Fruit fly (Drosophila melanogaster) whole organism, embryonic: ENCODE data around the gene CG1998.
A peak's percentile ranks its signal among the peaks of the same experiment; 100 is the strongest.

ENCODE experiments used
- Atf3 ChIP-seq: fragments of 200-800 bp; sonication (Bioruptor generic); optimal IDR thresholded peaks from 3 replicates; lab custom pipeline; 2016; ENCODE audit warnings: missing biosample characterization, missing genetic modification characterization
- Atf6 ChIP-seq: fragments of 200-800 bp; sonication (Bioruptor generic); IDR thresholded peaks from 2 replicates; pipeline ENCODE4 v1.3.6; 2022; ENCODE audit warnings: missing biosample characterization, missing genetic modification characterization
- CG10147 ChIP-seq: fragments of 200-800 bp; sonication (Bioruptor generic); optimal IDR thresholded peaks from 2 replicates; lab custom pipeline; 2019; ENCODE audit warnings: missing biosample characterization, mild to moderate bottlenecking, missing genetic modification characterization, moderate library complexity
- CG10565 ChIP-seq: fragments of 200-800 bp; sonication (Bioruptor generic); optimal IDR thresholded peaks from 3 replicates; lab custom pipeline; 2016; ENCODE audit warnings: missing biosample characterization, mild to moderate bottlenecking, missing genetic modification characterization
- CG11560 ChIP-seq: fragments of 200-800 bp; sonication (Bioruptor generic); IDR thresholded peaks from 3 replicates; pipeline ENCODE4 v1.3.6; 2022; ENCODE audit warnings: missing biosample characterization, missing genetic modification characterization
- CG11695 ChIP-seq: fragments of 200-800 bp; sonication (Bioruptor generic); IDR thresholded peaks from 3 replicates; pipeline ENCODE4 v1.3.6; 2022; ENCODE audit warnings: missing biosample characterization, missing genetic modification characterization
- CG12155 ChIP-seq: fragments of 200-800 bp; sonication (Bioruptor generic); optimal IDR thresholded peaks from 3 replicates; lab custom pipeline; 2016; ENCODE audit warnings: missing biosample characterization, missing genetic modification characterization
- CG1647 ChIP-seq: fragments of 200-800 bp; sonication (Bioruptor generic); optimal IDR thresholded peaks from 3 replicates; lab custom pipeline; 2016; ENCODE audit warnings: missing biosample characterization, missing genetic modification characterization
- CG17385 ChIP-seq: fragments of 200-800 bp; sonication (Bioruptor generic); optimal IDR thresholded peaks from 3 replicates; lab custom pipeline; 2018; ENCODE audit warnings: missing biosample characterization, mild to moderate bottlenecking, missing genetic modification characterization
- CG42726 ChIP-seq: fragments of 200-800 bp; sonication (Bioruptor generic); IDR thresholded peaks from 2 replicates; pipeline ENCODE4 v1.3.6; 2022; ENCODE audit warnings: missing biosample characterization, missing genetic modification characterization; ENCODE audit not compliant: partially characterized antibody
- CG43689 ChIP-seq: fragments of 200-800 bp; sonication (Bioruptor generic); IDR thresholded peaks from 2 replicates; pipeline ENCODE4 v1.3.6; 2022; ENCODE audit warnings: missing biosample characterization, missing genetic modification characterization
- CG4820 ChIP-seq: fragments of 200-800 bp; sonication (Bioruptor generic); optimal IDR thresholded peaks from 3 replicates; lab custom pipeline; 2016; ENCODE audit warnings: missing biosample characterization, missing genetic modification characterization
- CG7556 ChIP-seq: fragments of 200-800 bp; sonication (Bioruptor generic); optimal IDR thresholded peaks from 2 replicates; lab custom pipeline; 2017; ENCODE audit warnings: missing biosample characterization, mild to moderate bottlenecking, missing genetic modification characterization
- CG7786 ChIP-seq: fragments of 200-800 bp; sonication (Bioruptor generic); optimal IDR thresholded peaks from 2 replicates; lab custom pipeline; 2016; ENCODE audit warnings: missing biosample characterization, missing genetic modification characterization
- CG8281 ChIP-seq: fragments of 200-800 bp; sonication (Bioruptor generic); optimal IDR thresholded peaks from 2 replicates; lab custom pipeline; 2018; ENCODE audit warnings: missing biosample characterization, mild to moderate bottlenecking, missing genetic modification characterization, moderate library complexity
- CG8924 ChIP-seq: fragments of 200-800 bp; optimal IDR thresholded peaks from 3 replicates; lab custom pipeline; 2019; ENCODE audit warnings: missing biosample characterization, mild to moderate bottlenecking, missing genetic modification characterization, moderate library complexity
- CG9609 ChIP-seq: fragments of 200-800 bp; sonication (Bioruptor generic); optimal IDR thresholded peaks from 3 replicates; lab custom pipeline; 2016; ENCODE audit warnings: missing biosample characterization, missing genetic modification characterization
- CG9727 ChIP-seq: fragments of 200-800 bp; sonication (Bioruptor generic); optimal IDR thresholded peaks from 3 replicates; lab custom pipeline; 2017; ENCODE audit warnings: missing biosample characterization, mild to moderate bottlenecking, missing genetic modification characterization
- Camta ChIP-seq: fragments of 200-800 bp; sonication (Bioruptor generic); optimal IDR thresholded peaks from 2 replicates; lab custom pipeline; 2016; ENCODE audit warnings: missing biosample characterization, missing genetic modification characterization
- Chrac-16 ChIP-seq: fragments of 200-800 bp; sonication (Bioruptor generic); optimal IDR thresholded peaks from 3 replicates; lab custom pipeline; 2016; ENCODE audit warnings: missing biosample characterization, missing genetic modification characterization
- Dip2 ChIP-seq: fragments of 200-800 bp; sonication (Bioruptor generic); IDR thresholded peaks from 2 replicates; pipeline ENCODE4 v1.3.6; 2022; ENCODE audit warnings: missing biosample characterization, missing genetic modification characterization
- Elba2 ChIP-seq: fragments of 200-800 bp; sonication (Bioruptor generic); optimal IDR thresholded peaks from 3 replicates; lab custom pipeline; 2016; ENCODE audit warnings: missing biosample characterization, missing genetic modification characterization
- Ets65A ChIP-seq: fragments of 200-800 bp; sonication (Bioruptor generic); peaks from one replicate; lab custom pipeline; 2016; ENCODE audit warnings: missing biosample characterization, missing genetic modification characterization
- Fer2 ChIP-seq: fragments of 200-800 bp; sonication (Bioruptor generic); optimal IDR thresholded peaks from 2 replicates; lab custom pipeline; 2018; ENCODE audit warnings: missing biosample characterization, mild to moderate bottlenecking, missing genetic modification characterization, moderate library complexity
- Hmr ChIP-seq: fragments of 200-800 bp; sonication (Bioruptor generic); optimal IDR thresholded peaks from 3 replicates; lab custom pipeline; 2017; ENCODE audit warnings: mild to moderate bottlenecking, missing biosample characterization, missing genetic modification reagents, missing genetic modification characterization
- Lhr ChIP-seq: fragments of 200-800 bp; sonication (Bioruptor generic); optimal IDR thresholded peaks from 3 replicates; lab custom pipeline; 2017; ENCODE audit warnings: mild to moderate bottlenecking, missing biosample characterization, missing genetic modification reagents, missing genetic modification characterization
- Pdp1 ChIP-seq, 2 experiments: fragments of 200-800 bp; sonication (Bioruptor generic); optimal IDR thresholded peaks; 3 replicates each; lab custom pipeline; 2016; ENCODE audit warnings: missing biosample characterization in 2 of 2, missing genetic modification characterization in 2 of 2, mild to moderate bottlenecking in 1 of 2, moderate library complexity in 1 of 2
- TFAM ChIP-seq: fragments of 200-800 bp; sonication (Bioruptor generic); optimal IDR thresholded peaks from 2 replicates; lab custom pipeline; 2017; ENCODE audit warnings: missing biosample characterization, missing genetic modification characterization, inconsistent platforms
- bigmax ChIP-seq: fragments of 200-800 bp; sonication (Bioruptor generic); optimal IDR thresholded peaks from 2 replicates; lab custom pipeline; 2018; ENCODE audit warnings: missing biosample characterization, mild to moderate bottlenecking, missing genetic modification characterization
- cad ChIP-seq: fragments of >200 bp; optimal IDR thresholded peaks from 2 replicates; lab custom pipeline; 2017; ENCODE audit warnings: missing biosample characterization, missing genetic modification characterization
- dmrt99B ChIP-seq: fragments of 200-800 bp; sonication (Bioruptor generic); optimal IDR thresholded peaks from 2 replicates; lab custom pipeline; 2018; ENCODE audit warnings: missing biosample characterization, mild to moderate bottlenecking, missing genetic modification characterization, moderate library complexity
- eve ChIP-seq, 2 experiments: fragments of >200 bp; optimal IDR thresholded peaks; 2 replicates each; lab custom pipeline; 2017; ENCODE audit warnings: missing biosample characterization in 2 of 2, missing genetic modification characterization in 2 of 2
- ewg ChIP-seq: fragments of 200-800 bp; sonication (Bioruptor generic); optimal IDR thresholded peaks from 3 replicates; lab custom pipeline; 2017; ENCODE audit warnings: mild to moderate bottlenecking, missing biosample characterization, missing genetic modification reagents, missing genetic modification characterization
- fru ChIP-seq: fragments of >200 bp; optimal IDR thresholded peaks from 2 replicates; lab custom pipeline; 2017
- gem ChIP-seq: fragments of 200-800 bp; sonication (Bioruptor generic); optimal IDR thresholded peaks from 2 replicates; lab custom pipeline; 2019; ENCODE audit warnings: missing biosample characterization, mild to moderate bottlenecking, missing genetic modification characterization, moderate library complexity
- ham ChIP-seq: fragments of 200-800 bp; sonication (Bioruptor generic); IDR thresholded peaks from 2 replicates; pipeline ENCODE4 v1.3.6; 2022; ENCODE audit warnings: missing biosample characterization, missing genetic modification characterization
- hkb ChIP-seq, 2 experiments: fragments of 200-800 bp in 1 of 2; fragments of >200 bp in 1 of 2; sonication (Bioruptor generic) in 1 of 2; IDR thresholded peaks in 1 of 2; optimal IDR thresholded peaks in 1 of 2; 2 replicates each; pipeline versions ENCODE4 v1.3.6 to Lab custom; 2017 to 2022; ENCODE audit warnings: missing biosample characterization in 1 of 2, missing genetic modification characterization in 1 of 2
- ind ChIP-seq: fragments of 200-800 bp; sonication (Bioruptor generic); optimal IDR thresholded peaks from 3 replicates; lab custom pipeline; 2016; ENCODE audit warnings: missing biosample characterization, missing genetic modification characterization
- lab ChIP-seq: fragments of 200-800 bp; sonication (Bioruptor generic); optimal IDR thresholded peaks from 3 replicates; lab custom pipeline; 2017; ENCODE audit warnings: missing biosample characterization, missing genetic modification characterization, mild to moderate bottlenecking, moderate library complexity, missing genetic modification reagents
- lola ChIP-seq, 3 experiments: fragments of >200 bp in 2 of 3; fragments of 200-800 bp in 1 of 3; sonication (Bioruptor generic) in 1 of 3; optimal IDR thresholded peaks; 2 replicates each; lab custom pipeline; 2017 to 2019; ENCODE audit warnings: missing biosample characterization in 3 of 3, missing genetic modification characterization in 3 of 3, mild to moderate bottlenecking in 1 of 3, moderate library complexity in 1 of 3
- nerfin-2 ChIP-seq: fragments of 200-800 bp; sonication (Bioruptor generic); IDR thresholded peaks from 2 replicates; pipeline ENCODE4 v1.3.6; 2022; ENCODE audit warnings: missing biosample characterization, missing genetic modification characterization; ENCODE audit not compliant: partially characterized antibody
- pnt ChIP-seq: fragments of 200-800 bp; sonication (Bioruptor generic); optimal IDR thresholded peaks from 3 replicates; lab custom pipeline; 2016; ENCODE audit warnings: missing biosample characterization, missing genetic modification characterization
- pum ChIP-seq: fragments of 200-800 bp; sonication (Bioruptor generic); optimal IDR thresholded peaks from 2 replicates; lab custom pipeline; 2016; ENCODE audit warnings: missing biosample characterization, missing genetic modification characterization
- sens ChIP-seq: fragments of 200-800 bp; sonication (Bioruptor generic); peaks from one replicate; lab custom pipeline; 2016; ENCODE audit warnings: missing biosample characterization, missing genetic modification characterization
- sens-2 ChIP-seq: fragments of 200-800 bp; sonication (Bioruptor generic); IDR thresholded peaks from 2 replicates; pipeline ENCODE4 v1.3.6; 2022; ENCODE audit warnings: missing biosample characterization, missing genetic modification characterization
- sug ChIP-seq: fragments of 200-800 bp; optimal IDR thresholded peaks from 2 replicates; lab custom pipeline; 2019; ENCODE audit warnings: missing biosample characterization, mild to moderate bottlenecking, missing genetic modification characterization, moderate library complexity
- twi ChIP-seq: fragments of 200-800 bp; optimal IDR thresholded peaks from 2 replicates; lab custom pipeline; 2019; ENCODE audit warnings: missing biosample characterization, mild to moderate bottlenecking, missing genetic modification characterization, moderate library complexity
- unpg ChIP-seq: fragments of 200-800 bp; sonication (Bioruptor generic); optimal IDR thresholded peaks from 3 replicates; lab custom pipeline; 2018; ENCODE audit warnings: missing biosample characterization, mild to moderate bottlenecking, missing genetic modification characterization, moderate library complexity
- zf30C ChIP-seq: fragments of 200-800 bp; sonication (Bioruptor generic); optimal IDR thresholded peaks from 3 replicates; lab custom pipeline; 2018; ENCODE audit warnings: missing biosample characterization, mild to moderate bottlenecking, missing genetic modification characterization

Gene CG1998

DNA sequence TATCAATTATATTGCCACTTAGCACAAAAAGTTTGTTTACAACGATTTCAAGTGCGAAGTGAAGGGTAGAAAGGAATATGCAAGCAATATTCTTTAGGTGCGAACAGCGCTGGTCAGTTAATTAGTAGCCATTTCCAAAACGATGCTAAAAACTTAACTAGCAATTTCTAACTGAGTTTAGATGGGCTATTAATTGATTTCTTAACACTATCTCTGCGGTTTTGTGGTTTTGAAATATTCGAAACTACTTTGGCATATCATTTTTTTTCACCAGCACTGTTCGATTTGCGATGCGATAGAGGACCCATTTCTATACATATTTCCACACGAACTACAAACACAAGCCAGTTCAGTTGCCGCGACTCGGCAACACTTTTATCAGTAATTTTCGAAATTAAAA is 36.4 kb downstream of the CG1998 start (continued):
- TF ChIP-seq CG10147 (GFP tag; lab: Kevin White, UChicago) (no peak), lab (GFP tag; lab: Kevin White, UChicago) (peak; percentile 70), Elba2 (GFP tag; lab: Kevin White, UChicago) (no peak), Chrac-16 (GFP tag; lab: Kevin White, UChicago) (no peak), sens (GFP tag; lab: Kevin White, UChicago) (peak; percentile 63), sug (tag; lab: Kevin White, UChicago) (peak; percentile 2), CG7556 (GFP tag; lab: Kevin White, UChicago) (no peak), CG4820 (GFP tag; lab: Kevin White, UChicago) (no peak), CG8924 (tag; lab: Kevin White, UChicago) (peak; percentile 20), pum (no peak), ham (no peak), hkb (optimal IDR thresholded peaks at IDR 0.05; lab: Kevin White, UChicago) (no peak), hkb (GFP tag; IDR thresholded peaks at IDR 0.05; lab: Robert Waterston, UW) (peak; percentile 25; the same call in 1 of the 2 replicates), CG10565 (no peak), sens-2 (GFP tag; lab: Robert Waterston, UW) (no peak), Camta (GFP tag; lab: Kevin White, UChicago) (no peak), Atf6 (GFP tag; lab: Robert Waterston, UW) (peak; percentile 30; the same call in 1 of the 2 replicates), pnt (no peak), Ets65A (no peak), gem (tag; lab: Kevin White, UChicago) (peak; percentile 47), eve (GFP tag; optimal IDR thresholded peaks at IDR 0.05; lab: Kevin White, UChicago) (peak in 1 of 2 experiments; percentile 18), ind (GFP tag; lab: Kevin White, UChicago) (peak; percentile 3), fru (lab: Kevin White, UChicago) (no peak), Hmr (GFP tag; lab: Kevin White, UChicago) (peak; percentile 52), CG9609 (GFP tag; lab: Kevin White, UChicago) (peak; percentile 15), CG7786 (GFP tag; lab: Kevin White, UChicago) (peak; percentile 19), CG12155 (GFP tag; lab: Kevin White, UChicago) (peak; percentile 8), unpg (GFP tag; lab: Kevin White, UChicago) (peak; percentile 2), twi (no peak), CG9727 (GFP tag; lab: Kevin White, UChicago) (peak; percentile 37), CG42726 (GFP tag; lab: Robert Waterston, UW) (no peak), CG17385 (GFP tag; lab: Kevin White, UChicago) (peak; percentile 26), lola (GFP tag; optimal IDR thresholded peaks at IDR 0.05; lab: Kevin White, UChicago) (no peak), CG11695 (0 out of 3 replicates have a peak, but pooled peaks have one; percentile 42), nerfin-2 (no peak)

dm6 chrX:13375489-13375997 is 37.3 kb downstream of the CG1998 start:
- no peak for TF ChIP-seq Fer2 (tag; lab: Kevin White, UChicago)
- peak; percentile 51 for TF ChIP-seq ewg (GFP tag; lab: Kevin White, UChicago)
- TF ChIP-seq Atf3: no peak
- peak in 1 of 2 experiments; percentile 62 for TF ChIP-seq Pdp1 (GFP tag; optimal IDR thresholded peaks at IDR 0.05; lab: Kevin White, UChicago)
- TF ChIP-seq CG1647 (GFP tag; lab: Kevin White, UChicago): no peak
- TF ChIP-seq CG11560 (tag; lab: Robert Waterston, UW): no peak
- no peak for TF ChIP-seq CG9727 (GFP tag; lab: Kevin White, UChicago)
- TF ChIP-seq TFAM (GFP tag; lab: Kevin White, UChicago): no peak
- TF ChIP-seq CG8281 (tag; lab: Kevin White, UChicago): no peak
- TF ChIP-seq bigmax (GFP tag; lab: Kevin White, UChicago): no peak
- TF ChIP-seq dmrt99B (tag; lab: Kevin White, UChicago): no peak
- TF ChIP-seq Dip2 (GFP tag; lab: Robert Waterston, UW): no peak
- TF ChIP-seq CG43689 (GFP tag; lab: Robert Waterston, UW): no peak
- TF ChIP-seq CG12155 (GFP tag; lab: Kevin White, UChicago): no peak
- no peak for TF ChIP-seq Lhr (GFP tag; lab: Kevin White, UChicago)
- no peak for TF ChIP-seq zf30C (GFP tag; lab: Kevin White, UChicago)
- TF ChIP-seq cad (GFP tag; lab: Kevin White, UChicago): no peak
